Worm (Caenorhabditis elegans) whole organism, midembryonic: ENCODE measurements around the gene nhr-280.

Source experiments
- T22C8.4 ChIP-seq: fragments of 200-800 bp; sonication (Bioruptor generic); IDR thresholded peaks from 2 replicates; pipeline ENCODE4 v1.3.6; 2022; ENCODE audit warnings: missing genetic modification characterization, missing compliant biosample characterization
- cog-1 ChIP-seq: sonication (generic microtip); optimal IDR thresholded peaks from 2 replicates; lab custom pipeline; 2016; ENCODE audit warnings: missing genetic modification characterization, missing compliant biosample characterization
- flt-1 ChIP-seq: fragments of 200-800 bp; sonication (Bioruptor generic); IDR thresholded peaks from 2 replicates; pipeline ENCODE4 v1.3.6; 2022; ENCODE audit warnings: missing genetic modification characterization, missing compliant biosample characterization
- klf-2 ChIP-seq: fragments of 200-800 bp; sonication (Bioruptor generic); conservative IDR thresholded peaks from 2 replicates; pipeline ENCODE4 v1.3.6; 2022; ENCODE audit warnings: missing genetic modification reagents, missing genetic modification characterization, missing compliant biosample characterization
- med-1 ChIP-seq: sonication (generic microtip); optimal IDR thresholded peaks from 2 replicates; lab custom pipeline; 2017; ENCODE audit warnings: missing genetic modification characterization, mild to moderate bottlenecking, missing compliant biosample characterization, antibody characterized with exemption, missing genetic modification reagents; ENCODE audit not compliant: insufficient read depth
- ref-1 ChIP-seq: fragments of 200-800 bp; sonication (Bioruptor generic); conservative IDR thresholded peaks from 2 replicates; pipeline ENCODE4 v1.3.6; 2022; ENCODE audit warnings: missing genetic modification reagents, missing genetic modification characterization, missing compliant biosample characterization
- tab-1 ChIP-seq: fragments of 200-800 bp; sonication (Bioruptor generic); IDR thresholded peaks from 2 replicates; pipeline ENCODE4 v1.3.6; 2022; ENCODE audit warnings: missing genetic modification characterization, missing compliant biosample characterization
- ztf-23 ChIP-seq: fragments of 200-800 bp; sonication (Bioruptor generic); IDR thresholded peaks from 2 replicates; pipeline ENCODE4 v1.3.6; 2022; ENCODE audit warnings: missing genetic modification reagents, missing genetic modification characterization, missing compliant biosample characterization
- ztf-29 ChIP-seq: fragments of 200-800 bp; sonication (Bioruptor generic); IDR thresholded peaks from 2 replicates; pipeline ENCODE4 v1.3.6; 2022; ENCODE audit warnings: missing genetic modification reagents, missing genetic modification characterization, missing compliant biosample characterization

The nhr-280 gene

DNA sequence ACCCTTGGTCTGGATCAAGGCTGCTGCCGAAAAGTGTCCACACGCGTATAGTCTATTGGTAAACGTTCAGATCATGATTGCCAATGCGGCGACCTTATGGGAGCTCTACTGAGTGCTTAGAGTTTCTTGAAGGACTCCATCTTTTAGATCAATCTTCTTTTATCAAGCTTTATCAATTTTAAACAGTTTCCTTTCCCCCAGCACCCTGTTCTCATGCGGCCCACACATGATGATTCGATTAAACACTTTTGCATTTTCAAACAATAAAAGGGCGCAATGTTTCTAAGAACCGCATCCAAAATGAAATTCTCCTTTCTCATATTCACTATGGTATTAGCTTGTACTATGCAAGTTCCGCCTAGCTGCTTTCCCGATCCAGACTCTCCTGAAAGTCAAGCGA, 34.8 kb upstream of the nhr-280 start, which contains the start of gene F40G9.7:
TSS of gene F40G9.7 (plus strand) at position 301 of the 400 bp plus-strand sequence.
- no peak for TF ChIP-seq ztf-29 (GFP tag; lab: Robert Waterston, UW)

DNA sequence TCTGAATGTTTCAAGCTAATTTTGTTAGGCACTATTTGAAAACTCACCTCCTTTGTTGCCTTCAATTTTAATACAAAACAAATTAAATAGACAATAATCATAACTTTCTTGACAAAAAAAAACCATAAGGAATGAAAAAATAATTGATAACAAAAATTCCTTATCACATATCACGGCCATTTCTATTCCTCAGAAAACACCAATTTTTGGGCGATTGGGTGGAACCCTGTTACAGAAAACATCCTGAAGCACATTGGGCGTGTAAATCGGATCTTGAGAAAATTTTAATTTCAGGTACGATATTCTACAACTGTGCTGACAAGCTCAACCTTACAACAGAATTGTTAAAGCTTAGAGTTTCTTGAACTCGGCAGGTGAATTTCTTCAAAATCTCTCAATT, 34.2 kb upstream of the nhr-280 start, which contains the start of gene F40G9.8:
TSS of gene F40G9.8 (minus strand) at position 101 of the 400 bp plus-strand sequence.
- TF ChIP-seq tab-1 (GFP tag; lab: Robert Waterston, UW), result no peak
- no peak for TF ChIP-seq klf-2 (GFP tag; lab: Robert Waterston, UW)
- no peak for TF ChIP-seq flt-1
- TF ChIP-seq ztf-29 (GFP tag; lab: Robert Waterston, UW), result no peak
- TF ChIP-seq T22C8.4 (GFP tag; lab: Robert Waterston, UW), result no peak
- TF ChIP-seq ztf-23, result no peak
- no peak for TF ChIP-seq ref-1
- TF ChIP-seq cog-1 (tag; lab: Kevin White, UChicago), result no peak
- TF ChIP-seq med-1 (GFP tag; lab: Kevin White, UChicago), result no peak

DNA sequence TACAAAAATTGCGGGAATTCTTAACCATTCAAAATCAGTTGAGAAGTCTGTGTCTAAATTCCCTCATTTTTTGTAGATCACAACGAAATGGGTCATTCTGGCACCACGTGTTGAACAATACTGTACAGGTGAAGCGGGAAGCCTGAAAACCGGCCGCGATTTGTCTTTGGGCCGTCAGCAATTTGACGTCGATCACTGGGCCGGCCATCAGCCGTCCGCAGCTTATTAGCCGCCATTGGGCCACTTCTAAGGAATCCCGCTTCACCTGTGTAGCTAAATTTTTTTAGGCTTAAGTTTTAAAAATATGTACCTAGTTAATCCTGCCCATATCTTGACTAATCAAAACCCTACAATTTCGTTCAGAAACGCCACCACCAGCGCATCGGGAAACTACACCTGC, 29.1 kb upstream of the nhr-280 start:
- no peak for TF ChIP-seq med-1 (GFP tag; lab: Kevin White, UChicago)

DNA sequence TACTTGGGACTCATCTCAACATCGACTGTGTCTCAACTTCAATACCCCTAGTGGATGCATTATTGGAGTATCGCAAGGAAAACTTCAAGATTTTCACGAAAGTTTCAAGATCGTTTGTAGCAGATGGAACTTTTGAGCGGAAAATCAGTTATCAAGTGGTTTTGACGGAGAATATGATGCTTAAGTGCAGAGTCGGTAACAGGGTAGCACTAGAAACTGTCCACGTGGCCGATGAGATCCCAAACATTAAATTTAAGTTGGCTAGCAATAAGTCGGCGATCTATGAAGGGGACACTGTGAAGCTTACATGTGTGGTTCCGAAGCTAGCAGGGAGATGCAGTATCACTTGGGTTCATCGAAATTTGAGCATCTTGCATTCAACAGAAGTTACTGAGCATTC, 28.6 kb upstream of the nhr-280 start:
- TF ChIP-seq tab-1 (GFP tag; lab: Robert Waterston, UW), result no peak
- TF ChIP-seq ref-1, result no peak
- TF ChIP-seq klf-2 (GFP tag; lab: Robert Waterston, UW), result no peak
- no peak for TF ChIP-seq med-1 (GFP tag; lab: Kevin White, UChicago)
- no peak for TF ChIP-seq ztf-23
- TF ChIP-seq flt-1, result no peak
- TF ChIP-seq T22C8.4 (GFP tag; lab: Robert Waterston, UW), result no peak
- TF ChIP-seq cog-1 (tag; lab: Kevin White, UChicago), result no peak
- no peak for TF ChIP-seq ztf-29 (GFP tag; lab: Robert Waterston, UW)

DNA sequence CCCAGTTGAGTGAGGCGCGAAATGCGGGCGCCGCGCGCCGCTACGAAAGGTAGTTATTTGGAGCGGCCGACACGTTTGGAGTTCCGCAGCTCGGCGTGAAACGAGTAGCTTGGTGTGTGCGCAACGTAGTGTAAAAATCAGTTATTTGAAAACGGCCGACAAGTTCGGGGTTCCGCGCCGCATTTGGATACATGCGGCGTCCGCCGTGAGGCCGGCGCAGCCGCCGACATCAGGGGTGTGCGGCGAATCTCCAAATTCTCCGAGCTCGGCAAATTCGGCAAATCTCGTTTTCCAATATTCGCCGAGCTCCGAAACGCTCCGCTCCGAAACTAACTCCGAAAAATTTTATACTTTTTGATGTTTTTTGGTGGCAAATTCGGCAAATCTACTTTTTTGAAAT, 27.4 kb upstream of the nhr-280 start:
- TF ChIP-seq ref-1 (no peak), tab-1 (GFP tag; lab: Robert Waterston, UW) (no peak), T22C8.4 (GFP tag; lab: Robert Waterston, UW) (no peak), ztf-29 (GFP tag; lab: Robert Waterston, UW) (no peak), med-1 (GFP tag; lab: Kevin White, UChicago) (no peak), ztf-23 (no peak), klf-2 (GFP tag; lab: Robert Waterston, UW) (no peak)

DNA sequence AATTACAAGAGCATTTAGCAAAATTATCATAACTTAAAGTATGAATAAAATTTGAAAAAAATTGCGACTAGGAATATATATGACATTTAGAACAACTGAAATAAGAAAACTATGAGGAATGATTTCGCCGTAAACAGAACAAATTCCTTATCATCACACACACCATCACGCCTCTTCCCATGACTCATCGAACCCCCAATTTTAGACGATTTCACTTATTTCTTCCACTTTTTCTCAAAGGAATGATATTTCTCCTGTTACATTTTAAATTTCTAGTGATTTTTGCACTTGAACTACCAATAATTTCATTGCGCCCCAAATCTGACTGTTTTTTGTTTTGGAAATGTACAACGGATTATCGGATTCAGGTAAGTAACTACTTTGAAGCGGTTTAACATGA, 26.1 kb upstream of the nhr-280 start, which contains the start of the genes zig-13 and ver-1:
TSS of gene zig-13 (minus strand) at position 101 of the 400 bp plus-strand sequence.
TSS of gene ver-1 (plus strand) at position 180 of the 400 bp plus-strand sequence.
- TF ChIP-seq tab-1 (GFP tag; lab: Robert Waterston, UW) (no peak), ztf-23 (no peak), med-1 (GFP tag; lab: Kevin White, UChicago) (no peak), ztf-29 (GFP tag; lab: Robert Waterston, UW) (no peak), cog-1 (tag; lab: Kevin White, UChicago) (no peak), T22C8.4 (GFP tag; lab: Robert Waterston, UW) (no peak), flt-1 (no peak), ref-1 (no peak), klf-2 (GFP tag; lab: Robert Waterston, UW) (no peak)

DNA sequence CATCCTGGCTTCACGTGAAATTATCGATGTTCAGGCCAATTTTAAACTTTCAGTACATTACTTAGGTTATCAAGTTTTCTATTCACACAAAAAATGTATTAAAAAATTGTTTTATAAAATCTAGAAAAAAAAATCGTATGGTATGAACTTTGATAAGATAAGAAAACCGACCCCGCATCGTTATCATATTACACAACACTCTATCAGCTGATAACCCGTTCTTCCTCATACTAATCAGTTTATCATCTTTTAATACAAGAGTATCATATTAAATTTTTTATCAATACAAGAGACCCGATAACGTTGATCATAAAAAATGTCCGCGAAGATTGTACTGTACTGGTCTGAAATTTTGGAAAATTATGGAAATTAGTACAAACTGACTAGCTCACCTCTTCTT, 23.6 kb upstream of the nhr-280 start:
- no peak for TF ChIP-seq T22C8.4 (GFP tag; lab: Robert Waterston, UW)
- no peak for TF ChIP-seq med-1 (GFP tag; lab: Kevin White, UChicago)
- no peak for TF ChIP-seq flt-1
- TF ChIP-seq ztf-29 (GFP tag; lab: Robert Waterston, UW), result no peak
- TF ChIP-seq cog-1 (tag; lab: Kevin White, UChicago), result no peak
- TF ChIP-seq klf-2 (GFP tag; lab: Robert Waterston, UW), result no peak
- no peak for TF ChIP-seq ztf-23
- TF ChIP-seq ref-1, result no peak
- no peak for TF ChIP-seq tab-1 (GFP tag; lab: Robert Waterston, UW)

DNA sequence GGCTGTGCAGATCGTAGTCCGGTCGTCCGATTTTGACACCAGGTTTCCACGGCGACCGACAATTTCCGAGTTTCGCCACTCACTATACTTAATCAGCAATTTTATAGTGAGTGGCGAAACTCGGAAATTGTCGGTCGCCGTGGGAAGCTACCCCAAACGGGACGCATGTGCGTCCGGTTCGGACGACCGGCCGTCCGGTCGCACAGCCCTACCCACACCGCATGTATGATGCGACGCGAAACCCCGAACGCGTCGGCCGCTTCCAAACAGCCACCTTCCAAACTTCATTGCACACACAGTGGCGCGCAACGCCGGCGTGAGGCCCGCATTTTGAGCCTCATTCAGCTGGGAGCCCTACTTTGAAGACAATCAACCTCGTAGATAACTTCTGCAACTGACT, 20.5 kb upstream of the nhr-280 start:
- TF ChIP-seq ztf-29 (GFP tag; lab: Robert Waterston, UW), result no peak
- no peak for TF ChIP-seq klf-2 (GFP tag; lab: Robert Waterston, UW)
- no peak for TF ChIP-seq med-1 (GFP tag; lab: Kevin White, UChicago)
- no peak for TF ChIP-seq ref-1
- TF ChIP-seq cog-1 (tag; lab: Kevin White, UChicago), result no peak
- no peak for TF ChIP-seq flt-1
- TF ChIP-seq ztf-23, result no peak
- no peak for TF ChIP-seq tab-1 (GFP tag; lab: Robert Waterston, UW)

DNA sequence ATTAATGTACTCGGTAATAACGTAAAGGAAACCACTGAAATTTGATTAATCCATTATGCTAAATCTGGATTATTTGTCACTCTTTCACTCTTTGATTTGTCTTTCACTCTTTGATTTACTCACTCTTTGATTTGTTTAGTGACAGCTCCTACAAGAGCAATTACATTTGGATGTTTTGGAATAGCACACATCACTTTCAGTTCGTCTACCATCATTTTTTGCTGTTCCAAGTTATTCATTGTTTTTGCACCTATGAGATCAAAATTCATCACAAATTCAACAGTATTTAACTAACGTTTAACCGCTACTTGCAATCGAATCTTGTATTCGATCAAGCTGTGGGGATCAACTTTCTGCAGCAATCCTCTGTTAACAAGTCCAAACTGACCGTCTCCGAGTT, 18.6 kb upstream of the nhr-280 start:
- TF ChIP-seq flt-1 (no peak), klf-2 (GFP tag; lab: Robert Waterston, UW) (no peak), med-1 (GFP tag; lab: Kevin White, UChicago) (no peak)

DNA sequence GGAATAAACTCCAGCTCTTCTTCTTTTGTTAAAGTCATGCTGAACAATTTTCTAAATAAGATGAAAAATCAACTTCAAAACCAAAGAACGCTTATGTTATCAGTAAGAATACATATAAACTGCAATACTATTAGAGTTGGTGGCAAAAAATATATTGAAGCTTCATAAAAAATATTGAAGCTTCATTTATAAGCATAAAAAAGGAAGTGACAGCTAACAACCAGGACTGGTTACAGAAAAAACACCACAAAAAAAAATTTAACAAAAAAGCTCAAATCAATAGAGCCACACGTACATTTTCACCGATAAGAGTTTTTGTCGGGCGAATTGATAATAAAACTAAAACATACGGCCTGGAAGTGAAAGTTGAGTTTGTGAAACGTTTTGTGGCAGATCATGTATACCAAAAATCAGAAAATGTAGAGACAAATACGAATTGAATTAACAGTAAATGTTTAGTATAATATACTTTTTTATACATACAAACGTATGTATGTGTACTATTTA, 17.1 kb upstream of the nhr-280 start, which contains the start of gene sqst-5:
TSS of gene sqst-5 (minus strand) at position 51 of the 507 bp plus-strand sequence.
- TF ChIP-seq T22C8.4 (GFP tag; lab: Robert Waterston, UW) (no peak), cog-1 (tag; lab: Kevin White, UChicago) (no peak), tab-1 (GFP tag; lab: Robert Waterston, UW) (no peak), ref-1 (no peak), ztf-29 (GFP tag; lab: Robert Waterston, UW) (no peak), med-1 (GFP tag; lab: Kevin White, UChicago) (no peak), ztf-23 (no peak)
